Worm (Caenorhabditis elegans) whole organism, L1 larva: ENCODE measurements around the gene C50E3.9.

ENCODE experiments used
- C16A3.4 ChIP-seq: fragments of 150-350 bp; optimal IDR thresholded peaks from 2 replicates; lab custom pipeline; 2014; ENCODE audit warnings: missing biosample characterization, missing genetic modification characterization
- dsc-1 ChIP-seq: sonication (generic microtip); optimal IDR thresholded peaks from 2 replicates; lab custom pipeline; 2016; ENCODE audit warnings: mild to moderate bottlenecking, missing genetic modification characterization, missing compliant biosample characterization
- fos-1 ChIP-seq: fragments of 150-350 bp; optimal IDR thresholded peaks from 2 replicates; lab custom pipeline; 2014; ENCODE audit warnings: missing biosample characterization, missing genetic modification characterization
- isw-1 ChIP-seq: fragments of 200-800 bp; sonication (Bioruptor generic); IDR thresholded peaks from 2 replicates; pipeline ENCODE4 v1.3.6; 2022; ENCODE audit warnings: missing genetic modification characterization, missing compliant biosample characterization
- nhr-77 ChIP-seq: fragments of 150-350 bp; optimal IDR thresholded peaks from 2 replicates; lab custom pipeline; 2014; ENCODE audit warnings: missing biosample characterization, missing genetic modification characterization
- zag-1 ChIP-seq: fragments of 150-350 bp; optimal IDR thresholded peaks from 2 replicates; lab custom pipeline; 2014; ENCODE audit warnings: missing biosample characterization, missing genetic modification characterization
- zip-4 ChIP-seq: fragments of 200-800 bp; sonication (Bioruptor generic); optimal IDR thresholded peaks from 2 replicates; lab custom pipeline; 2018; ENCODE audit warnings: mild to moderate bottlenecking, missing genetic modification characterization, moderate library complexity, missing compliant biosample characterization
- ztf-4 ChIP-seq: fragments of 150-350 bp; optimal IDR thresholded peaks from 2 replicates; lab custom pipeline; 2014; ENCODE audit warnings: missing biosample characterization, missing genetic modification characterization

Gene C50E3.9

DNA sequence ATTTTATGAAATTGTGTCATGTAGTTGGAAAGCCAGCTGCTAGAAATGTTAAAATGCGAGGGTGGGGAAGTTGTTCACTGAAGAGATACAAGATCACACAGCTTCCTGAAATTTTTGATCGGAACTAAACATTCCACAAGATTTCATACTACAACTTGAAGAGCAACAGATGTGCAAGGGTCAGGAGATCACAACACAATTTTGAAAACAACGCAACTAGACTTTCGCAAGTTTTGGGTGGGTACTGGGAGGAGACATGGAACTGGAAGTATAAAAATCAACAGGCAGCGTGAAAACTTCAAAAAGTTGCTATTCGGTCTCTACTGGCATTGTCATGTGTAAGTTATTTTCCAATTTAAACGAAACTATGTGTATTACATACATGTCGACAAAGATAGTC lies 48.2 kb downstream of the C50E3.9 start, which contains the start of gene F19F10.3:
F19F10.3 (plus strand) TSS at position 301 of the 400 bp plus-strand sequence.
- TF ChIP-seq zag-1 (tag; lab: Kevin White, UChicago) (no peak), isw-1 (GFP tag; lab: Robert Waterston, UW) (no peak), fos-1 (tag; lab: Kevin White, UChicago) (no peak), ztf-4 (tag; lab: Kevin White, UChicago) (no peak), dsc-1 (tag; lab: Kevin White, UChicago) (peak; percentile 23), C16A3.4 (tag; lab: Kevin White, UChicago) (no peak), nhr-77 (no peak), zip-4 (GFP tag; lab: Kevin White, UChicago) (no peak)
